Worm (Caenorhabditis elegans) whole organism, L4 larva: Measurements from ENCODE around the gene syx-2.

Experiments
- F37D6.2 ChIP-seq: sonication (generic microtip); optimal IDR thresholded peaks from 2 replicates; lab custom pipeline; 2016; ENCODE audit warnings: mild to moderate bottlenecking, missing genetic modification characterization, missing compliant biosample characterization
- R02D3.7 ChIP-seq: fragments of 150-350 bp; sonication (generic microtip); optimal IDR thresholded peaks from 3 replicates; lab custom pipeline; 2014; ENCODE audit warnings: missing biosample characterization, missing genetic modification characterization
- Y5F2A.4 ChIP-seq: fragments of 200-800 bp; sonication (Bioruptor generic); optimal IDR thresholded peaks from 2 replicates; lab custom pipeline; 2018; ENCODE audit warnings: mild to moderate bottlenecking, missing genetic modification characterization, missing compliant biosample characterization
- ZK337.2 ChIP-seq: fragments of 200-800 bp; sonication (Bioruptor generic); IDR thresholded peaks from 2 replicates; pipeline ENCODE4 v1.3.6; 2022; ENCODE audit warnings: missing genetic modification reagents, missing genetic modification characterization, missing compliant biosample characterization
- ZK546.5 ChIP-seq, 2 experiments: sonication (generic microtip); optimal IDR thresholded peaks; 2 replicates each; lab custom pipeline; 2017; ENCODE audit warnings: missing biosample characterization in 2 of 2, missing genetic modification characterization in 2 of 2
- aha-1 ChIP-seq: fragments of 150-350 bp; peaks from one replicate; lab custom pipeline; 2014; ENCODE audit warnings: missing biosample characterization, missing genetic modification characterization
- ceh-32 ChIP-seq: sonication (generic microtip); optimal IDR thresholded peaks from 2 replicates; lab custom pipeline; 2016; ENCODE audit warnings: mild to moderate bottlenecking, missing genetic modification characterization, missing compliant biosample characterization; ENCODE audit not compliant: poor library complexity
- ceh-44 ChIP-seq: fragments of 200-800 bp; sonication (Bioruptor generic); IDR thresholded peaks from 2 replicates; pipeline ENCODE4 v1.3.6; 2022; ENCODE audit warnings: missing genetic modification reagents, missing genetic modification characterization, missing compliant biosample characterization
- cey-2 ChIP-seq: sonication (generic microtip); optimal IDR thresholded peaks from 3 replicates; lab custom pipeline; 2017; ENCODE audit warnings: missing genetic modification characterization, mild to moderate bottlenecking, missing compliant biosample characterization, antibody characterized with exemption, borderline replicate concordance; ENCODE audit not compliant: insufficient read depth
- ctbp-1 ChIP-seq: fragments of 200-800 bp; sonication (Bioruptor generic); IDR thresholded peaks from 2 replicates; pipeline ENCODE4 v1.3.6; 2022; ENCODE audit warnings: missing genetic modification reagents, missing genetic modification characterization, missing compliant biosample characterization
- daf-12 ChIP-seq: fragments of 150-350 bp; optimal IDR thresholded peaks from 2 replicates; lab custom pipeline; 2014; ENCODE audit warnings: missing biosample characterization, missing genetic modification reagents, missing genetic modification characterization
- daf-8 ChIP-seq: fragments of 200-800 bp; sonication (Bioruptor generic); IDR thresholded peaks from 2 replicates; pipeline ENCODE4 v1.3.6; 2022; ENCODE audit warnings: missing genetic modification characterization, missing compliant biosample characterization
- dmd-6 ChIP-seq: fragments of 200-800 bp; sonication (Bioruptor generic); IDR thresholded peaks from 2 replicates; pipeline ENCODE4 v1.3.6; 2022; ENCODE audit warnings: missing genetic modification reagents, missing genetic modification characterization, missing compliant biosample characterization
- dpl-1 ChIP-seq: fragments of 150-350 bp; optimal IDR thresholded peaks from 2 replicates; lab custom pipeline; 2014; ENCODE audit warnings: missing biosample characterization, missing genetic modification reagents, missing genetic modification characterization
- dve-1 ChIP-seq: sonication (generic microtip); optimal IDR thresholded peaks from 2 replicates; lab custom pipeline; 2017; ENCODE audit warnings: antibody characterized with exemption, mild to moderate bottlenecking, missing genetic modification characterization, missing compliant biosample characterization; ENCODE audit not compliant: insufficient read depth
- fkh-10 ChIP-seq: fragments of 150-350 bp; optimal IDR thresholded peaks from 2 replicates; lab custom pipeline; 2014; ENCODE audit warnings: missing biosample characterization, missing genetic modification reagents, missing genetic modification characterization
- fos-1 ChIP-seq: fragments of 150-350 bp; optimal IDR thresholded peaks from 2 replicates; lab custom pipeline; 2014; ENCODE audit warnings: missing biosample characterization, missing genetic modification characterization
- gei-8 ChIP-seq: fragments of 200-800 bp; sonication (Bioruptor generic); optimal IDR thresholded peaks from 2 replicates; lab custom pipeline; 2018; ENCODE audit warnings: mild to moderate bottlenecking, missing genetic modification characterization, missing compliant biosample characterization
- hif-1 ChIP-seq, 2 experiments: sonication (generic microtip); optimal IDR thresholded peaks; 2 replicates each; lab custom pipeline; 2016 to 2017; ENCODE audit warnings: missing compliant biosample characterization in 2 of 2, missing genetic modification characterization in 2 of 2, missing genetic modification reagents in 2 of 2, missing genotype in 2 of 2, mild to moderate bottlenecking in 1 of 2
- hlh-30 ChIP-seq: sonication (generic microtip); optimal IDR thresholded peaks from 2 replicates; lab custom pipeline; 2017; ENCODE audit warnings: antibody characterized with exemption, mild to moderate bottlenecking, missing genetic modification characterization, missing compliant biosample characterization; ENCODE audit not compliant: insufficient read depth
- hmg-1.1 ChIP-seq: fragments of 200-800 bp; sonication (Bioruptor generic); IDR thresholded peaks from 2 replicates; pipeline ENCODE4 v1.3.6; 2022; ENCODE audit warnings: missing genetic modification reagents, missing genetic modification characterization, missing compliant biosample characterization
- lim-7 ChIP-seq: fragments of 200-800 bp; sonication (Bioruptor generic); IDR thresholded peaks from 2 replicates; pipeline ENCODE4 v1.3.6; 2022; ENCODE audit warnings: missing genetic modification characterization, missing compliant biosample characterization
- lin-15B ChIP-seq: fragments of 150-350 bp; sonication (generic microtip); optimal IDR thresholded peaks from 3 replicates; lab custom pipeline; 2014; ENCODE audit warnings: missing biosample characterization, missing genetic modification characterization
- lsy-2 ChIP-seq, 2 experiments: fragments of 150-350 bp in 1 of 2; sonication (generic microtip) in 1 of 2; optimal IDR thresholded peaks; 2 replicates each; lab custom pipeline; 2014 to 2017; ENCODE audit warnings: missing biosample characterization in 2 of 2, missing genetic modification characterization in 2 of 2
- mdl-1 ChIP-seq, 2 experiments: fragments of 150-350 bp in 1 of 2; sonication (generic microtip) in 1 of 2; optimal IDR thresholded peaks; 2 replicates each; lab custom pipeline; 2014 to 2017; ENCODE audit warnings: missing biosample characterization in 2 of 2, missing genetic modification characterization in 2 of 2
- mdt-29 ChIP-seq: fragments of 200-800 bp; sonication (Bioruptor generic); IDR thresholded peaks from 2 replicates; pipeline ENCODE4 v1.3.6; 2022; ENCODE audit warnings: missing genetic modification reagents, missing genetic modification characterization, missing compliant biosample characterization
- mep-1 ChIP-seq: fragments of 150-350 bp; sonication (generic microtip); optimal IDR thresholded peaks from 3 replicates; lab custom pipeline; 2014; ENCODE audit warnings: missing biosample characterization, missing genetic modification characterization
- mxl-2 ChIP-seq: fragments of 200-800 bp; sonication (Bioruptor generic); conservative IDR thresholded peaks from 2 replicates; pipeline ENCODE4 v1.3.6; 2022; ENCODE audit warnings: missing genetic modification reagents, missing genetic modification characterization, missing compliant biosample characterization
- nhr-102 ChIP-seq: sonication (generic microtip); optimal IDR thresholded peaks from 2 replicates; lab custom pipeline; 2016; ENCODE audit warnings: mild to moderate bottlenecking, missing genetic modification characterization, moderate library complexity, missing compliant biosample characterization
- nhr-111 ChIP-seq: fragments of 200-800 bp; sonication (Bioruptor generic); optimal IDR thresholded peaks from 2 replicates; lab custom pipeline; 2018; ENCODE audit warnings: mild to moderate bottlenecking, missing genetic modification characterization, missing compliant biosample characterization
- nhr-25 ChIP-seq: sonication (generic microtip); optimal IDR thresholded peaks from 2 replicates; lab custom pipeline; 2017; ENCODE audit warnings: missing genetic modification characterization, mild to moderate bottlenecking, missing compliant biosample characterization, antibody characterized with exemption, moderate library complexity, borderline replicate concordance; ENCODE audit not compliant: insufficient read depth
- nhr-28 ChIP-seq: fragments of 150-350 bp; optimal IDR thresholded peaks from 2 replicates; lab custom pipeline; 2014; ENCODE audit warnings: missing biosample characterization, missing genetic modification characterization
- nhr-42 ChIP-seq: fragments of 200-800 bp; sonication (Bioruptor generic); IDR thresholded peaks from 2 replicates; pipeline ENCODE4 v1.3.6; 2022; ENCODE audit warnings: missing genetic modification characterization, missing compliant biosample characterization
- nhr-48 ChIP-seq: sonication (generic microtip); optimal IDR thresholded peaks from 2 replicates; lab custom pipeline; 2016; ENCODE audit warnings: mild to moderate bottlenecking, missing genetic modification characterization, missing compliant biosample characterization
- nhr-76 ChIP-seq: fragments of 150-350 bp; optimal IDR thresholded peaks from 2 replicates; lab custom pipeline; 2014; ENCODE audit warnings: missing biosample characterization, missing genetic modification characterization
- pha-4 ChIP-seq, 2 experiments: fragments of 150-350 bp in 1 of 2; fragments of 200-800 bp in 1 of 2; sonication (Bioruptor generic) in 1 of 2; IDR thresholded peaks in 1 of 2; optimal IDR thresholded peaks in 1 of 2; 2 replicates each; pipeline versions ENCODE4 v1.3.6 to Lab custom; 2014 to 2022; ENCODE audit warnings: missing genetic modification characterization in 2 of 2, missing genetic modification reagents in 2 of 2, missing biosample characterization in 1 of 2, missing compliant biosample characterization in 1 of 2
- php-3 ChIP-seq: fragments of 200-800 bp; sonication (Bioruptor generic); IDR thresholded peaks from 2 replicates; pipeline ENCODE4 v1.3.6; 2022; ENCODE audit warnings: missing genetic modification reagents, missing genetic modification characterization, missing compliant biosample characterization
- pqm-1 ChIP-seq: sonication (generic microtip); optimal IDR thresholded peaks from 2 replicates; lab custom pipeline; 2017; ENCODE audit warnings: missing biosample characterization, missing genetic modification characterization
- rbr-2 ChIP-seq: sonication (generic microtip); optimal IDR thresholded peaks from 2 replicates; lab custom pipeline; 2016; ENCODE audit warnings: missing genotype, missing genetic modification characterization, missing compliant biosample characterization
- snpc-1.2 ChIP-seq: fragments of 200-800 bp; sonication (Bioruptor generic); IDR thresholded peaks from 2 replicates; pipeline ENCODE4 v1.3.6; 2022; ENCODE audit warnings: missing genetic modification reagents, missing genetic modification characterization, missing compliant biosample characterization
- unc-39 ChIP-seq: sonication (generic microtip); optimal IDR thresholded peaks from 2 replicates; lab custom pipeline; 2017; ENCODE audit warnings: missing biosample characterization, missing genetic modification characterization
- unc-62 ChIP-seq, 3 experiments: fragments of 150-350 bp in 1 of 3; sonication (generic microtip); optimal IDR thresholded peaks in 2 of 3; peaks in 1 of 3; 1 replicate in 1 of 3; 2 replicates in 2 of 3; lab custom pipeline; 2014 to 2017; ENCODE audit warnings: missing biosample characterization in 3 of 3, missing genetic modification characterization in 3 of 3, missing genetic modification reagents in 3 of 3, missing genotype in 1 of 3

The syx-2 gene

ce11 chrX:13980417-13980816 lies 20.5 kb downstream of the syx-2 start, which contains the start of gene arrd-24:
arrd-24 (minus strand) TSS chrX:13980517.
- peak; percentile 24 for TF ChIP-seq pqm-1 (tag; lab: Kevin White, UChicago)

- TF ChIP-seq php-3 (GFP tag; lab: Robert Waterston, UW) (no peak), gei-8 (GFP tag; lab: Kevin White, UChicago) (no peak), cey-2 (no peak), ctbp-1 (GFP tag; lab: Robert Waterston, UW) (no peak), daf-8 (GFP tag; lab: Robert Waterston, UW) (no peak), ZK337.2 (GFP tag; lab: Robert Waterston, UW) (no peak), mxl-2 (GFP tag; lab: Robert Waterston, UW) (no peak), unc-62 (GFP tag; optimal IDR thresholded peaks at IDR 0.05 in 1 of 2; lab: Kevin White, UChicago) (no peak), unc-62 (tag; optimal IDR thresholded peaks at IDR 0.05; lab: Kevin White, UChicago) (no peak), ZK546.5 (tag; optimal IDR thresholded peaks at IDR 0.05; lab: Kevin White, UChicago) (no peak), nhr-111 (GFP tag; lab: Kevin White, UChicago) (no peak), nhr-48 (tag; lab: Kevin White, UChicago) (no peak), Y5F2A.4 (GFP tag; lab: Kevin White, UChicago) (no peak), fos-1 (no peak), lin-15B (no peak)
These were observed 26.4 kb downstream of the syx-2 start, which contains the start of gene irld-24 for ce11 chrX:13986307-13986706. irld-24 (plus strand) TSS chrX:13986607.

DNA sequence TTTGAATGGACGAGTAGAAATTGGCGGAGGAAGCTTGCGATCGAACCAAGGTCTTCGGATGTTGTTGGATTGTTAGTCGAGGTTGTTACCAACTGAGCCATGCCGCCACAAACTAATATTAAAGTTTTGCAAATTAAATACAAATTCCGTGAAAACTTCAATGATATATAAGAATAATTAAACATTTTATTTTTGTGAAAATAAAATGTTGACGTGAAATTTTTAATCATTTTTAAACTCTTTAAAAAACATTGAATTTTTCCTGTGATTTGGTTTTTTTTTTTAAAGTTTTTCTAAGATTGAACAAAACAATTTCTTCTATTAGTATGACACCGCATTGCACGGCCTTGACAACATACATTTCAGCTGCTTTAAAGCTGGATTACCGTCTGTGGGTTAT lies 30.7 kb downstream of the syx-2 start, which contains the start of gene C31E10.11:
C31E10.11 (minus strand) TSS at position 101 of the 400 bp plus-strand sequence.
- TF ChIP-seq mxl-2 (GFP tag; lab: Robert Waterston, UW): no peak
- TF ChIP-seq snpc-1.2: no peak
- TF ChIP-seq pqm-1 (tag; lab: Kevin White, UChicago): no peak
- TF ChIP-seq nhr-42 (GFP tag; lab: Robert Waterston, UW): no peak
- no peak for TF ChIP-seq lim-7 (GFP tag; lab: Robert Waterston, UW)
- no peak for TF ChIP-seq fkh-10
- no peak for TF ChIP-seq nhr-102 (tag; lab: Kevin White, UChicago)
- TF ChIP-seq ZK337.2 (GFP tag; lab: Robert Waterston, UW): no peak
- TF ChIP-seq, all 104 proteins: peak for 0

ce11 chrX:13995803-13996388 lies 35.9 kb downstream of the syx-2 start, which contains the start of the genes C31E10.5 and C31E10.6:
C31E10.5 (minus strand) TSS chrX:13995834.
C31E10.6 (plus strand) TSS chrX:13996338.
- peak; percentile 52 for TF ChIP-seq hlh-30
- no peak for TF ChIP-seq mdt-29 (GFP tag; lab: Robert Waterston, UW)
- peak; percentile 13 for TF ChIP-seq rbr-2
- TF ChIP-seq hif-1 (tag; optimal IDR thresholded peaks at IDR 0.05; lab: Kevin White, UChicago): no peak
- no peak for TF ChIP-seq ceh-44 (GFP tag; lab: Robert Waterston, UW)
- TF ChIP-seq dpl-1 (GFP tag; lab: Kevin White, UChicago): peak; percentile 34
- TF ChIP-seq hmg-1.1: peak; percentile 69
- no peak for TF ChIP-seq nhr-25
- peak; percentile 90 for TF ChIP-seq aha-1 (tag; lab: Kevin White, UChicago)
- TF ChIP-seq lsy-2 (tag; optimal IDR thresholded peaks at IDR 0.05; lab: Kevin White, UChicago): no peak
- TF ChIP-seq ceh-32 (tag; lab: Kevin White, UChicago): no peak
- peak; percentile 11 for TF ChIP-seq F37D6.2 (tag; lab: Kevin White, UChicago)
- peak; percentile 39 for TF ChIP-seq dve-1 (tag; lab: Kevin White, UChicago)
- TF ChIP-seq mdl-1 (tag; optimal IDR thresholded peaks at IDR 0.05; lab: Kevin White, UChicago): peak in 1 of 2 experiments; percentile 10
- no peak for TF ChIP-seq pqm-1 (tag; lab: Kevin White, UChicago)
- TF ChIP-seq nhr-102 (tag; lab: Kevin White, UChicago): no peak
- no peak for TF ChIP-seq nhr-76 (tag; lab: Kevin White, UChicago)
- no peak for TF ChIP-seq ZK546.5 (tag; optimal IDR thresholded peaks at IDR 0.05; lab: Kevin White, UChicago)
- TF ChIP-seq nhr-28 (tag; lab: Kevin White, UChicago): peak; percentile 5
- TF ChIP-seq dmd-6 (GFP tag; lab: Robert Waterston, UW): no peak
- no peak for TF ChIP-seq daf-12 (tag; lab: Kevin White, UChicago)
- no peak for TF ChIP-seq pha-4 (GFP tag; IDR thresholded peaks at IDR 0.05; lab: Robert Waterston, UW)
- peak; percentile 16 for TF ChIP-seq pha-4 (tag; optimal IDR thresholded peaks at IDR 0.05; lab: Kevin White, UChicago)
- no peak for TF ChIP-seq lim-7 (GFP tag; lab: Robert Waterston, UW)
- TF ChIP-seq R02D3.7 (tag; lab: Kevin White, UChicago): no peak
- peak; percentile 64 for TF ChIP-seq mep-1
- no peak for TF ChIP-seq unc-39
